Fruit fly (Drosophila melanogaster): ENCODE measurements around the gene kumpel.
A peak's percentile ranks its signal among the peaks of the same experiment; 100 is the strongest.

The kumpel gene

DNA sequence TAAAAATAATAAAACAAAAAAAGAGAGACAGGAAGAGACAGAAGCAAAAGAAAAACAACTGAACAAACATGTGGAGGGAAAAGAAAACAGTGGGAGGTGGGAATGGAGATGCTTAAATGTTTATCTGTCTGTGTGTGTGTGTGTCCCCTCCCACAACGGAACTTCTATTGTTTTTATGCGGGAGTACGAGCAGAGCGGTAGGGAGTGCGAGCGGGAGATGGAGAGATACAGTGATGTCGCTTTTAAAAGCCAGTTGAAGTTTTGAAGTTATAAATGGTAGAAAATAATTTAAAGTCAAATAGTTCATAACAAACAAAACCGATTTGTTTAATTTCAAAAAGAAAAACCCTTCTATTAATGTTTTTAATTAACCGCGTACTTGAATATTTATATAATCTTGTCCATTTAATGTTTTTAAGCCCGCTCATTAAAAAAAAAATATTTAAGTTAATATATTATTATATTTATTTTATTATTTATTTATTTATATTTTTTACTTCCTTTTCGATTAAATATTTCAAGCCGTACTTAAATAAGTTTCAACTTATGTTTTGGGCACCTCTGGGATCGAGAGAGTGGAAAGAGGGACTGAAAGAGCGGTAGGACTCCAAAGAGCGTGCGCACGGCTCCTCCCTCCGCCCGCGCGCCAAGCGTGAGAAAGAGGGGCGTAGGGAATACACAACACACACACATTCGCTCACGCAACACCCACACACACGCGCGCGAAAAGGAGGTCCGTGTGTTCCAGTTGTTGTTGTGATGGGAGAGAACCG is 26.4 kb upstream of the kumpel start (continued):
- TF ChIP-seq tin (GFP tag; optimal IDR thresholded peaks at IDR 0.05) (peak; percentile 53), CHES-1-like (GFP tag; optimal IDR thresholded peaks at IDR 0.05) (no peak), insv (GFP tag; optimal IDR thresholded peaks at IDR 0.05) (no peak), CG11398 (GFP tag; optimal IDR thresholded peaks at IDR 0.05) (no peak), caup (GFP tag; optimal IDR thresholded peaks at IDR 0.05; ENCODE audit: severe bottlenecking) (peak; percentile 27), Chrac-16 (GFP tag; optimal IDR thresholded peaks at IDR 0.05) (no peak), CG11504 (tag; optimal IDR thresholded peaks at IDR 0.05) (peak; percentile 70), CG9876 (GFP tag; optimal IDR thresholded peaks at IDR 0.05) (no peak), Tbp (GFP tag; optimal IDR thresholded peaks at IDR 0.05) (no peak), row (GFP tag; IDR thresholded peaks at IDR 0.05) (peak; percentile 71), mld (GFP tag; IDR thresholded peaks at IDR 0.05; ENCODE audit: partially characterized antibody) (no peak), CG10565 (GFP tag; optimal IDR thresholded peaks at IDR 0.05) (no peak), toy (GFP tag; IDR thresholded peaks at IDR 0.05) (no peak), CG18476 (GFP tag; optimal IDR thresholded peaks at IDR 0.05) (peak; percentile 4), ap (GFP tag; IDR thresholded peaks at IDR 0.05) (no peak), CG5180 (GFP tag; optimal IDR thresholded peaks at IDR 0.05) (peak; percentile 1), zf30C (GFP tag; optimal IDR thresholded peaks at IDR 0.05) (no peak), Vsx1 (GFP tag; optimal IDR thresholded peaks at IDR 0.05) (no peak), Hr51 (GFP tag; optimal IDR thresholded peaks at IDR 0.05) (peak in 1 of 2 experiments; percentile 64), CG7963 (GFP tag; IDR thresholded peaks at IDR 0.05; ENCODE audit: partially characterized antibody) (no peak), lbe (GFP tag; optimal IDR thresholded peaks at IDR 0.05) (no peak), CG13296 (GFP tag; optimal IDR thresholded peaks at IDR 0.05) (peak; percentile 53), CG32767 (GFP tag; IDR thresholded peaks at IDR 0.05) (peak; percentile 67; the same call in 1 of the 2 replicates), CG1233 (GFP tag; optimal IDR thresholded peaks at IDR 0.05) (peak; percentile 35), ato (GFP tag; IDR thresholded peaks at IDR 0.05; ENCODE audit: partially characterized antibody) (no peak), Dbx (GFP tag; IDR thresholded peaks at IDR 0.05) (peak; percentile 7; the same call in 1 of the 3 replicates), CG34376 (GFP tag; optimal IDR thresholded peaks at IDR 0.05) (no peak), Lim3 (GFP tag; IDR thresholded peaks at IDR 0.05) (no peak), Six4 (GFP tag; optimal IDR thresholded peaks at IDR 0.05) (no peak), CG18011 (GFP tag; optimal IDR thresholded peaks at IDR 0.05) (no peak), sug (tag; optimal IDR thresholded peaks at IDR 0.05) (peak; percentile 24), CG31441 (GFP tag; IDR thresholded peaks at IDR 0.05) (peak; percentile 64; the same call in 1 of the 2 replicates), CG11696 (GFP tag; IDR thresholded peaks at IDR 0.05) (0 out of 2 replicates have a peak, but pooled peaks have one; percentile 29), CG7987 (GFP tag; optimal IDR thresholded peaks at IDR 0.05) (no peak), CG10147 (GFP tag; optimal IDR thresholded peaks at IDR 0.05) (peak; percentile 56), Antp (GFP tag; optimal IDR thresholded peaks at IDR 0.05) (no peak), hb (GFP tag; IDR thresholded peaks at IDR 0.05; ENCODE audit: partially characterized antibody) (no peak), ash1 (GFP tag; optimal IDR thresholded peaks at IDR 0.05) (no peak), fd3F (GFP tag; optimal IDR thresholded peaks at IDR 0.05) (peak; percentile 36), tna (GFP tag; IDR thresholded peaks at IDR 0.05; ENCODE audit: partially characterized antibody) (no peak), Dip3 (GFP tag; optimal IDR thresholded peaks at IDR 0.05) (no peak), stc (GFP tag; IDR thresholded peaks at IDR 0.05) (no peak), CG14014 (GFP tag; IDR thresholded peaks at IDR 0.05) (0 out of 2 replicates have a peak, but pooled peaks have one; percentile 44), NC2β (GFP tag; optimal IDR thresholded peaks at IDR 0.05) (no peak), Atf3 (GFP tag; optimal IDR thresholded peaks at IDR 0.05) (no peak), Bdp1 (GFP tag; optimal IDR thresholded peaks at IDR 0.05) (no peak), CG4707 (GFP tag; optimal IDR thresholded peaks at IDR 0.05) (no peak), Adf1 (GFP tag; IDR thresholded peaks at IDR 0.05) (no peak), luna (GFP tag; optimal IDR thresholded peaks at IDR 0.05) (no peak)

Measured in whole organism, embryonic.